Fruit fly (Drosophila melanogaster) Kc167 (cell line): ENCODE data around the gene BBS1.

Experiments
- Myc ChIP-seq: fragments of >200 bp; optimal IDR thresholded peaks from 2 replicates; lab custom pipeline; 2017; ENCODE audit warnings: missing external identifiers
- Sin3A ChIP-seq: fragments of >200 bp; optimal IDR thresholded peaks from 2 replicates; lab custom pipeline; 2018; ENCODE audit warnings: missing external identifiers
- h ChIP-seq: fragments of >200 bp; optimal IDR thresholded peaks from 3 replicates; lab custom pipeline; 2018; ENCODE audit warnings: missing external identifiers
- insv ChIP-seq: fragments of >200 bp; optimal IDR thresholded peaks from 3 replicates; lab custom pipeline; 2018; ENCODE audit warnings: missing external identifiers
- psq ChIP-seq: fragments of >200 bp; optimal IDR thresholded peaks from 2 replicates; lab custom pipeline; 2017; ENCODE audit warnings: missing external identifiers
- ttk ChIP-seq: sonication (Bioruptor generic); optimal IDR thresholded peaks from 2 replicates; lab custom pipeline; 2017; ENCODE audit warnings: missing external identifiers

The BBS1 gene

DNA sequence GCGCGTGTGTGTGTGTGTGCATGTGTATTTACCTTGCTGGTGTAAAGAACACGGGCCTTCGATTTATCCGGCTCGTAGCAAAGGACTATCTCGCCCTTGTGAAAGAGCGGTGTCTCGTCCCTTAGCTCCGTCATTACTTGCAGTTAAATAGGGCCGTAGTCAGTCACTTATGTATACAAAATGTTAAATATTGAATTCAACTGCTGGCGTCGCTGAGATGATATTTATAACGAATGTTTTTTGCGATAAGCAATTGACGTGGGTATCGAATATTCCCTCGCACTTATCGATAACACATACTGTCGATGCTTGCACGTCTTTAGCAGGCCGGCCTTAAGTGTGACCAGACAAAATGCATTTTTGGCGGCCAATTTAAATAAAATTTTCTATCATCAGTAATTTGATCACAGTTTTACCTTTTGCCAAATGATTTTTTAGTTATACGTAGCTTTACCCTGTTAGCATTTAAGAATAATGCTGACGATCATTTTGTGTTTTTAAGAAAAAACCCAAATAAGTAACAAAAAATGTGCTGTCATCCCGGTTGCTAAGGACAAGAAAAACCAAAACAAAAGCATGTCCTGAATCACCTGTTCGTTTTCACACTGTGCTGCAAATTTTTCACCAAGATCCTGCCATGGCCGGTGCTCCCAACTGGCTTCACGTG is at the start of gene BBS1, which contains the start of gene msl-3:
Gene BBS1 (plus strand): TSS at position 617 of the 667 bp plus-strand sequence.
Gene msl-3 (minus strand): TSS at position 245 of the 667 bp plus-strand sequence.
- TF ChIP-seq Myc, result no peak
- no peak for TF ChIP-seq insv (lab: Kevin White, UChicago)
- no peak for TF ChIP-seq h (lab: Kevin White, UChicago)
- TF ChIP-seq ttk (lab: Kevin White, UChicago), result no peak
- no peak for TF ChIP-seq psq (lab: Kevin White, UChicago)
- TF ChIP-seq Sin3A (lab: Kevin White, UChicago), result no peak

- TF ChIP-seq Myc (no peak), h (lab: Kevin White, UChicago) (no peak), Sin3A (lab: Kevin White, UChicago) (no peak), ttk (lab: Kevin White, UChicago) (no peak), psq (lab: Kevin White, UChicago) (no peak), insv (lab: Kevin White, UChicago) (no peak)
These were observed 48.4 kb upstream of the BBS1 start, which contains the start of gene CG8641 for dm6 chr3L:7077258-7077657. Gene CG8641, minus strand, starts transcription at chr3L:7077462.

dm6 chr3L:7082168-7082567 is 43.5 kb upstream of the BBS1 start:
- no peak for TF ChIP-seq insv (lab: Kevin White, UChicago)
- TF ChIP-seq Myc, result no peak
- no peak for TF ChIP-seq h (lab: Kevin White, UChicago)
- no peak for TF ChIP-seq psq (lab: Kevin White, UChicago)
- no peak for TF ChIP-seq ttk (lab: Kevin White, UChicago)

DNA sequence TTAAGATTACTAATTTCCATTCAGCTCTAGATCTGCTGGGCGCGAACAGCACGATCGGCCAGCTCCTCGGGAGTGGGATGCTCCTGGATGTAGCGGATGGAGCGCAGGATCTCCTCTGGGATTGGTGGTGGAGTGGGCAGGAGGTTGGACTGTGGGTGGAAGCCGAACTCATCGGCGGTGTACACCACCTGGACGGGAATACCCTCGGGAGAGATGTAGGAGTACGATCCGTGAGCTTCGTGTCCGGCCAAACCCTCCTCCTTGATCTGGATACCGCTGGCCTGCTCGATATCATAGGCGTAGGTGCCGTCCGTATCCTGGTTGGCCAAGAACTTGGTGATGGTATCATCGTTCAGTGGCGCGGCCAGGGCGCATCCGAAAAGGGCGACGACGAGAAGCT is 39.6 kb upstream of the BBS1 start:
- no peak for TF ChIP-seq Myc

- no peak for TF ChIP-seq insv (lab: Kevin White, UChicago)
- TF ChIP-seq psq (lab: Kevin White, UChicago), result no peak
- no peak for TF ChIP-seq Sin3A (lab: Kevin White, UChicago)
- TF ChIP-seq ttk (lab: Kevin White, UChicago), result no peak
- TF ChIP-seq h (lab: Kevin White, UChicago), result no peak
- no peak for TF ChIP-seq Myc
These were observed 39.1 kb upstream of the BBS1 start, which contains the start of gene Cpr65Ea for dm6 chr3L:7086558-7087059. Gene Cpr65Ea, minus strand, starts transcription at chr3L:7086608.

DNA sequence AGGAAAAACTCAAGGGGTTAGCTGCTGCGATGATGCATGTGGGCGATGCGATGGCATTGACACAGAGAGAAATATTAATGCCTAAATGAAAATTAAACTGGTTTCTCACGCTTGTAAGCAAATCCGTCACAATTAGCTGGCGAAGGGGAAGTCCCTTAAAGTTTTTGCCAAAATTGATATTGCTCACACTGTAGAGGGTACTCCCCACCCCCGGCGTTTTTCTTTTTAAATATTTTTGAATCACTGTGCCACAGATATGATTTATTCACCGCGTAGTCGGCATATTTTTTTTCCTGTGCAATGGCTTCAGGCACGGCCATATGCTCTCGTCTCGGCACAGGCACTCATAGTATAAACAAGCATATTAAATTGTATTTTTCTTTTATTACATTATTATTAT is 38.4 kb upstream of the BBS1 start:
- TF ChIP-seq insv (lab: Kevin White, UChicago) (no peak), ttk (lab: Kevin White, UChicago) (no peak)

DNA sequence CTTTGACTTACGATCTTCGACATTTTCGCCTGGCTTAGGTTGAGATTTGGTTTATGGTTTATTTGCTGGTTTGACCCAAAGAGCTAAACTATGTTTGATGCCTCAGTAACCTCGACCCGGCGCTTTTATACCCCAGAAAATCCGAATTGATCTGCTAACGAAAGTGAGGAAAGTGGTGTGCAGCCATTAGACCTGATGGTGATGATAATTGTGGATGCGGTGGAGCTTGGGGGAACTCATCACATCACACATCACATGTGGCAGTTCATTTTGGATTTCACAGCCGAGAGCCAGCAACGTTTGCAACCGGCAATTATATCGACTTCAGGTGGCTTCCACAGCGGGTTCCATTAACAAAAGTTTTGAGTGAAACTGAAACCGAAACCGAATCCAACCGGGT is 37.0 kb upstream of the BBS1 start, which contains the start of gene Cpr65Eb:
Gene Cpr65Eb (minus strand): TSS at position 101 of the 400 bp plus-strand sequence.
- TF ChIP-seq ttk (lab: Kevin White, UChicago) (no peak), Sin3A (lab: Kevin White, UChicago) (no peak), h (lab: Kevin White, UChicago) (no peak), Myc (no peak), psq (lab: Kevin White, UChicago) (no peak), insv (lab: Kevin White, UChicago) (no peak)

DNA sequence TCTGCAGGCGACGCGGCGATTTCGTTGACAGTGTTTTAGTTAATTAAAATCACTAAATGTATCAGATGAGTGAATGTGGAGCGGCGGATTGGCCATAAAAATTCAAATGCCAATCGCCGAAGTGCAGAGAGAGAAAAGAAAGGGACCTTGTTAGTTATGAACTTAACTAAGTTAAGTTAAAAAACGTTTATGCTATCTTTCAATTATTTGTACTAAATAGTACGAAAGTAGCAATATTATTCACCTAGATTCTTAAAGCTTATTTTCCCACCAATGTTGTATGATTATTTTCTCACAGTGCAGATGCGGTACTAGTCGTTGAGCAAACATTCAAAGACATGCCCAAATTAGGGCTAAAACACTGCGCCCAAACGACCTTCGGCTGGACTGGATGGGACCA is 34.9 kb upstream of the BBS1 start:
- TF ChIP-seq ttk (lab: Kevin White, UChicago), result no peak
- no peak for TF ChIP-seq h (lab: Kevin White, UChicago)
- no peak for TF ChIP-seq Myc
- TF ChIP-seq psq (lab: Kevin White, UChicago), result no peak
- TF ChIP-seq Sin3A (lab: Kevin White, UChicago), result no peak

DNA sequence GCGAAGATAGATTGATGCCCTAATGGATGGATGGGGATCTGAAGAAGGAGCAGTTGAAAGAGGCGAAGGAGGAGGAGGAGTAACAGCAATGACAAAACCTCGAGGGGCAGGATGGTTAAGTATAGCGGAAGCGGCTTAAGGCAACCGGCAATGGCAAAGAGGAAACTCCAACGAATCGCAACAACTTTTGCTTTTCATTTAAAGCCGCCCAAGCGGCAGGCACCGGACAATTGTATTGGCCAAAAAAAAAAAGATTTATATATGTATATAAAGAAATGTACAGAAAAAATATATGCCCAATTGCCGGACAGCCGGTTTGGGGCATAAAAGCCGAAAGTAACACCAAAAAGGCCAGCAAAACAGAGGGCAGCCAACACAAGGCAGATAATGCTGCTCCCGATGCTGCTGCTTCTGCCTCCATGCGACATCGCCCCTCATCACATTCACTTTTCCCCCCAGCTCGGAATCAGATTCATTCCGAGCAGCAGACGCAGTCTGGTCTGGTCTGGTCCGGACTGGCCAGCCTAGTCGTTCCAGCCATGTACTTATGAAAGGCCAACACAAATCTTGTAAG is 34.3 kb upstream of the BBS1 start:
- TF ChIP-seq h (lab: Kevin White, UChicago), result no peak
- TF ChIP-seq Myc, result no peak
- no peak for TF ChIP-seq ttk (lab: Kevin White, UChicago)
- no peak for TF ChIP-seq Sin3A (lab: Kevin White, UChicago)
- no peak for TF ChIP-seq insv (lab: Kevin White, UChicago)
- no peak for TF ChIP-seq psq (lab: Kevin White, UChicago)

- no peak for TF ChIP-seq h (lab: Kevin White, UChicago)
- no peak for TF ChIP-seq ttk (lab: Kevin White, UChicago)
These were observed 32.8 kb upstream of the BBS1 start, which contains the start of gene Cpr65Ec for dm6 chr3L:7092904-7093303. Gene Cpr65Ec, plus strand, starts transcription at chr3L:7093204.

DNA sequence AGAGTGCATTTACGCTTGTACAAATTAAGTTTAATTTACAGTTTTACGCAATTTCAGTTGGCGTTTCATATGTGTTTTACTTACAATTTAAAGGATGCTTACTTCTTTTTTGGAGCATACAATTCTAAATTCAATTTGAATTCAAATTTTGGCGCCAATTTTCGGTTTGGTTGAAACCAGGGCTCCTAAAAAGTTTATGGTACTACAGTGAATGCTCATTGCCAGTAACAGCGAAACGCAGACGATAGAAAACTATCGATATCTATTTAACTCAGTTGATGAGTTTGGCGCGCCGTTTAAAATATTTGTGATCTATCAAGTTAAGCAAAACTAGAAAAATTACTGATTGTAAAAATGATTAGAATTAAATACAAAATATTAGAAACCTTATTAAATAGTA is 31.7 kb upstream of the BBS1 start:
- TF ChIP-seq insv (lab: Kevin White, UChicago), result no peak
- TF ChIP-seq ttk (lab: Kevin White, UChicago), result no peak
- no peak for TF ChIP-seq h (lab: Kevin White, UChicago)
- TF ChIP-seq psq (lab: Kevin White, UChicago), result no peak
- TF ChIP-seq Myc, result no peak
- TF ChIP-seq Sin3A (lab: Kevin White, UChicago), result no peak

dm6 chr3L:7094548-7095072 is 31.1 kb upstream of the BBS1 start, which contains the start of gene form3:
Gene form3, plus strand, starts transcription at chr3L:7094818.
- TF ChIP-seq ttk (lab: Kevin White, UChicago), result no peak
- no peak for TF ChIP-seq insv (lab: Kevin White, UChicago)
- TF ChIP-seq Sin3A (lab: Kevin White, UChicago), result no peak
- no peak for TF ChIP-seq h (lab: Kevin White, UChicago)
- no peak for TF ChIP-seq psq (lab: Kevin White, UChicago)
- TF ChIP-seq Myc, result no peak
